Worm (Caenorhabditis elegans): ENCODE measurements around the gene F55A11.1.
A peak's percentile ranks its signal among the peaks of the same experiment; 100 is the strongest.

The F55A11.1 gene

DNA sequence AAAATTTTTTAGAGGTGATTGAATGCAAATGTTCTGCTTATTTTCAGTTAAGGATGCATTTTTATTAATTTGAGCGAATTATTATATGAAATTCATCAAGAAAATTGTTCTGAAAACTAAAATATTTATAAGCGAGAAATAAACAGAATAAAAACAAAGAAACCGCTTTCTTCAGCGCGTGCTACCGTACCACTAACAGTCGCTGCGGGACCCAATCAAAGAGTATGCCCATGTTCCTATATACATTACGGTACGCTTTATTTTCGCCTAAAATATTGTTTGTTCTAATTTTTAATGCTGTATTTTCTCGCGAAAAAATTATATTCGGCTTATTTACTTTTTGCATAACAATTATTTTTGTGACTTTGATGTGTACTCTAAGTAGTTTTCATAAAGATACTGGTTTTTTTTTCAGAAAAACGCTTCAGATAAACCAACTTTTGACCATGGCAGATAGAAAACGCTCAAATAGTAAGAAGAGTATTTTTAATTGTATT is 23.6 kb upstream of the F55A11.1 start, which contains the start of gene F55A11.8:
F55A11.8 (plus strand) TSS at position 447 of the 497 bp plus-strand sequence.
- TF ChIP-seq hnd-1 (tag; optimal IDR thresholded peaks at IDR 0.05) (no peak), hmbx-1 (tag; optimal IDR thresholded peaks at IDR 0.05) (no peak), tra-4 (tag; optimal IDR thresholded peaks at IDR 0.05) (no peak), aly-1 (tag; optimal IDR thresholded peaks at IDR 0.05) (no peak), flt-1 (GFP tag; IDR thresholded peaks at IDR 0.05) (no peak), hmg-4 (GFP tag; optimal IDR thresholded peaks at IDR 0.05) (no peak)

DNA sequence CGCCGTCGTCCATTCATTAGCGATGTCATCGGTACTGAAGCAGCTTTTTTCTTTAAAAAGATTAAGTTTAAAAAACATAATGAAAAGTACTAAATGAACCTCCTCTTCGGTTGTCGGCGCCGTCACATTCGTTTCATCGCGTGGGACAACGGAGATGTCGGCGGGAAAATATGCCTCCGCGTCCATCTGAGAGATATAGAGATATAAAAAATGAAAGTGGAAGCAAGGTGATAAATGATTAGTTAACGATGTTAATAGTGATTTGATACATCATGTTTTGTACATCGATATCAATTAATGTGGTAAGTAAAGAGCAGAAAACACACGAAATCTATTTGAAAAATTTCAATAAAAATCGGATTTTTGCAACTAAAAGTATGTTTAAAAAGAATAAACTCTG is 23.1 kb upstream of the F55A11.1 start, which contains the start of gene F55A11.7:
F55A11.7 (minus strand) TSS at position 186 of the 400 bp plus-strand sequence.
- TF ChIP-seq hnd-1 (tag; optimal IDR thresholded peaks at IDR 0.05) (no peak), hmg-4 (GFP tag; optimal IDR thresholded peaks at IDR 0.05) (no peak), tra-4 (tag; optimal IDR thresholded peaks at IDR 0.05) (no peak)

DNA sequence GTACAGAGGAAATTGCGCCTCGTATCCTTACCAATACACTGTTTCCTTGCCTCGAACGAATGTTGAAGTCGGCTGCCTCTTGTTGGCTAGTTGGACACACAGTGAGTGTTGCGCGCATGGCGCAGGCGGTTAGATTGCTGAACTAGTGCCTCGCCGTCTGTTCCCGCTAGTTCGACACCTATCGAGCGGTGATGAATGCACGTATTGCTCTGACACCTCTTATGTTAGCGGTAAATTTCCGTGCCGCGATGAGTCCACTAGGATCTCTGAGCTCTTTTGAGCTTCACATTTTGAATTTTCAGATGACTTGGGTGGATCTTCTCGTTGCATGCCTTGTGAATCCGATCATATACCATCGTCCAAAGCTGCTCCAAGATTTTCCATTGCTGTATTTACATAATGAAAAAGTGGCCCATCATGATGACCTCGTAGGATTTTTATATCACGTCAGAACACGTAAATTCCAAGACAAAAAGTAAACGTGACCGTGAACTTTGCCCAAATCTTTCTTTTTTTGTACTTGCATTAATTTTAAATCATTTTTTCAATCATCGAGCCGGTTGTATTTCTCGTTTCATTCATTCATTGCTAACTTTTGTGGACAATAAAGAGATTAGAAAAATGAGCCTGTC is 18.7 kb upstream of the F55A11.1 start, which contains the start of gene F55A11.11:
F55A11.11 (plus strand) TSS at position 341 of the 632 bp plus-strand sequence.
- TF ChIP-seq aly-1 (tag; optimal IDR thresholded peaks at IDR 0.05) = peak; percentile 92
- TF ChIP-seq ceh-36 (tag; optimal IDR thresholded peaks at IDR 0.05) = peak; percentile 95
- TF ChIP-seq tra-4 (tag; optimal IDR thresholded peaks at IDR 0.05) = peak; percentile 91
- TF ChIP-seq ceh-13 (GFP tag; optimal IDR thresholded peaks at IDR 0.05) = peak; percentile 94
- TF ChIP-seq F13C5.2 (tag; optimal IDR thresholded peaks at IDR 0.05) = peak; percentile 97
- peak; percentile 80 for TF ChIP-seq ets-7 (tag; optimal IDR thresholded peaks at IDR 0.05)
- TF ChIP-seq hmg-4 (GFP tag; optimal IDR thresholded peaks at IDR 0.05) = peak; percentile 98
- TF ChIP-seq sea-1 (GFP tag; conservative IDR thresholded peaks at IDR 0.05) = peak; percentile 99
- TF ChIP-seq tbx-37 (GFP tag; conservative IDR thresholded peaks at IDR 0.05) = peak; percentile 97
- peak; percentile 99 for TF ChIP-seq tbx-11 (GFP tag; IDR thresholded peaks at IDR 0.05)
- peak; percentile 80 for TF ChIP-seq hmbx-1 (tag; optimal IDR thresholded peaks at IDR 0.05)
- TF ChIP-seq pes-1 (GFP tag; IDR thresholded peaks at IDR 0.05) = peak; percentile 96
- TF ChIP-seq scrt-1 (GFP tag; IDR thresholded peaks at IDR 0.05) = peak; percentile 97
- no peak for TF ChIP-seq ama-1 (optimal IDR thresholded peaks at IDR 0.05)
- peak; percentile 89 for TF ChIP-seq hnd-1 (tag; optimal IDR thresholded peaks at IDR 0.05)
- peak; percentile 95 for TF ChIP-seq flt-1 (GFP tag; IDR thresholded peaks at IDR 0.05)
- TF ChIP-seq B0310.2 (tag; optimal IDR thresholded peaks at IDR 0.05) = peak; percentile 94

DNA sequence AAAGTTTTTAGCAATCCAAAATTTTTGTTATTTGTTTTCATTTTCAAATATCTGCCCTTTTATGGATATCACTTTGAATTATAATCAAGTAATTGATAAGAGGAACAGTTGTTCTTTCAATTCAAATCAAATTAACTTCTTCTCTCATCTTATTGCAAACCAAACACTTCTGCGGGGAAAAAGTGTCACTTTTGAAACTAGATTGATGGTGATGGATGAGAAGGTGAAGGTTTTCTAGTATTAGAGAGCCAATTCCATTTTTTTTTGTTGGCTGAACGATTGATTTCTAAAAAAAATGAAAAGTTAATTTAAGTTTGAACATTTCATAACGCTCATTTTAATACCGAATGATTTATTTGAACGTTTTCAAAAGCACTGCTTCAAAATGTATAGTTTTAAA is 15.6 kb upstream of the F55A11.1 start:
- TF ChIP-seq F13C5.2 (tag; optimal IDR thresholded peaks at IDR 0.05) (no peak), hmbx-1 (tag; optimal IDR thresholded peaks at IDR 0.05) (no peak), ets-7 (tag; optimal IDR thresholded peaks at IDR 0.05) (no peak), B0310.2 (tag; optimal IDR thresholded peaks at IDR 0.05) (no peak), aly-1 (tag; optimal IDR thresholded peaks at IDR 0.05) (no peak), pes-1 (GFP tag; IDR thresholded peaks at IDR 0.05) (no peak), ceh-36 (tag; optimal IDR thresholded peaks at IDR 0.05) (no peak), tra-4 (tag; optimal IDR thresholded peaks at IDR 0.05) (no peak), tbx-11 (GFP tag; IDR thresholded peaks at IDR 0.05) (no peak), hnd-1 (tag; optimal IDR thresholded peaks at IDR 0.05) (no peak), sea-1 (GFP tag; conservative IDR thresholded peaks at IDR 0.05) (no peak)

DNA sequence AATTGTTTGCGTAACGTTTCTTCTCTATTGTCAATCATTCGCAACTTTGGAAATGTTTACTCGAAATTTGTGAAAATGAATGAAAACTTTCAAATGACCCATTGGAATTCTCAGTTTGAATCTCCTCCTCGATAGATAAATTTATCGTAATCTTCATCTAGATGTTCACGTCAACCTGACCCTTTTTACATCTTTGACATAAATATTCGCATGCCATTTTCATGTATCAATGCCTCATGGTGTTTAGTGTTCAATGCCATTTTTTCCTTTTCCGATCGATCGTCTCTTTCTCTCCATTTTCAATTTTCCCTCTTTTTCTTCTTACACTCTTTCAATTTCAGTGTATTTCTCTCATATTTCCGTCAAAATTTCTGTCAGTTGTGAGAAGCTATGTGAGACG is 15.1 kb upstream of the F55A11.1 start:
- TF ChIP-seq sea-1 (GFP tag; conservative IDR thresholded peaks at IDR 0.05) = no peak
- TF ChIP-seq hmg-4 (GFP tag; optimal IDR thresholded peaks at IDR 0.05) = no peak
- no peak for TF ChIP-seq flt-1 (GFP tag; IDR thresholded peaks at IDR 0.05)
- no peak for TF ChIP-seq F13C5.2 (tag; optimal IDR thresholded peaks at IDR 0.05)
- no peak for TF ChIP-seq B0310.2 (tag; optimal IDR thresholded peaks at IDR 0.05)
- no peak for TF ChIP-seq ceh-36 (tag; optimal IDR thresholded peaks at IDR 0.05)
- TF ChIP-seq hmbx-1 (tag; optimal IDR thresholded peaks at IDR 0.05) = no peak
- no peak for TF ChIP-seq ceh-13 (GFP tag; optimal IDR thresholded peaks at IDR 0.05)
- no peak for TF ChIP-seq hnd-1 (tag; optimal IDR thresholded peaks at IDR 0.05)
- no peak for TF ChIP-seq ets-7 (tag; optimal IDR thresholded peaks at IDR 0.05)
- TF ChIP-seq aly-1 (tag; optimal IDR thresholded peaks at IDR 0.05) = no peak
- no peak for TF ChIP-seq tbx-37 (GFP tag; conservative IDR thresholded peaks at IDR 0.05)
- no peak for TF ChIP-seq tra-4 (tag; optimal IDR thresholded peaks at IDR 0.05)
- no peak for TF ChIP-seq pes-1 (GFP tag; IDR thresholded peaks at IDR 0.05)
- TF ChIP-seq ama-1 (optimal IDR thresholded peaks at IDR 0.05) = no peak
- TF ChIP-seq scrt-1 (GFP tag; IDR thresholded peaks at IDR 0.05) = no peak

DNA sequence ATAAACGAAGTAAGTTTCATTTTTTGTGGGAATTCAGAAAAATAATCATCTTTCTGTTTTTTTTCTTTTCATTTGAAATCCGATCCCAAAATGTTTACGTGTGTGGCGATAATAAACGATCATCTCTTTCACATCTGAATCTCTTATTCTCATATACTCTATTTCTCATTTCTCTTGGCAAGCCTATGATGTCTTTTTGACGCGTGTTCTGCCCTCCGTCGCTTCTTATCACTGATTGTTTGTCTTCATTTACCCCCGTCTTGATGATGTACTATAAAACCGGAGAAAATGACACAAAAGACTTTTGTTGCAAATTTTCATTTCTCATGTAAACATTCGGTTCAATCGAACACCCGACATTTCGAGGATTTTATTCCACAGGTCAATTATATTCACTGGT is 13.7 kb upstream of the F55A11.1 start:
- TF ChIP-seq hnd-1 (tag; optimal IDR thresholded peaks at IDR 0.05) (no peak), hmbx-1 (tag; optimal IDR thresholded peaks at IDR 0.05) (no peak), ceh-36 (tag; optimal IDR thresholded peaks at IDR 0.05) (no peak), tra-4 (tag; optimal IDR thresholded peaks at IDR 0.05) (no peak), F13C5.2 (tag; optimal IDR thresholded peaks at IDR 0.05) (no peak), ceh-13 (GFP tag; optimal IDR thresholded peaks at IDR 0.05) (no peak), tbx-11 (GFP tag; IDR thresholded peaks at IDR 0.05) (no peak), sea-1 (GFP tag; conservative IDR thresholded peaks at IDR 0.05) (no peak), ama-1 (optimal IDR thresholded peaks at IDR 0.05) (no peak), tbx-37 (GFP tag; conservative IDR thresholded peaks at IDR 0.05) (no peak), aly-1 (tag; optimal IDR thresholded peaks at IDR 0.05) (no peak), scrt-1 (GFP tag; IDR thresholded peaks at IDR 0.05) (no peak), hmg-4 (GFP tag; optimal IDR thresholded peaks at IDR 0.05) (no peak)

DNA sequence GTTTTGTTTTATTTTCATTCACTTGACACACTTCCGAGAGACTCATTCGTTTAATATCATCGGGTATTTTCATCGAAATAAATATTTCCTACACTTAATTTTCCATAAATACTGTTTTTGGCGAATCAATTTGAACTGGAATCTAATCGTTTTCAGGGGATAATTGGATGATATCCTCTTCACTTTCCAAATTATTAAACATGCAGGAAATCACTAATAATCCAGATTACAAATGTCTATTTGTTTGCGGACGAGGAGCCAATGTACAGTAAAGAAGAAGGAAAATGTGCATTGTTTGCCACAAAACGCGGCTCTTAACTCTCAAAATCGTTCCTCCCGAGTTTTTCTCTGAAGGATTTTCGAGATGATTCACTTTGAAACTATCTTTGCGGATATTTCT is 12.4 kb upstream of the F55A11.1 start, which contains the start of gene F55A11.6:
F55A11.6 (plus strand) TSS at position 301 of the 400 bp plus-strand sequence.
- TF ChIP-seq hmbx-1 (tag; optimal IDR thresholded peaks at IDR 0.05) (no peak), scrt-1 (GFP tag; IDR thresholded peaks at IDR 0.05) (no peak), hmg-4 (GFP tag; optimal IDR thresholded peaks at IDR 0.05) (no peak), tbx-37 (GFP tag; conservative IDR thresholded peaks at IDR 0.05) (no peak), hnd-1 (tag; optimal IDR thresholded peaks at IDR 0.05) (no peak)
